Fruit fly (Drosophila melanogaster) whole organism, embryonic: ENCODE measurements around the gene mAChR-C.

ENCODE experiments used
- Bgb ChIP-seq: fragments of 200-800 bp; sonication (Bioruptor generic); IDR thresholded peaks from 2 replicates; pipeline ENCODE4 v1.3.6; 2022; ENCODE audit warnings: missing biosample characterization, missing genetic modification characterization; ENCODE audit not compliant: partially characterized antibody
- CG10147 ChIP-seq: fragments of 200-800 bp; sonication (Bioruptor generic); optimal IDR thresholded peaks from 2 replicates; lab custom pipeline; 2019; ENCODE audit warnings: missing biosample characterization, mild to moderate bottlenecking, missing genetic modification characterization, moderate library complexity
- CG10267 ChIP-seq: fragments of 200-800 bp; sonication (Bioruptor generic); optimal IDR thresholded peaks from 2 replicates; lab custom pipeline; 2018; ENCODE audit warnings: missing biosample characterization, mild to moderate bottlenecking, missing genetic modification characterization, moderate library complexity
- CG12299 ChIP-seq: fragments of 200-800 bp; sonication (Bioruptor generic); optimal IDR thresholded peaks from 2 replicates; lab custom pipeline; 2018; ENCODE audit warnings: missing biosample characterization, mild to moderate bottlenecking, missing genetic modification characterization
- CG1233 ChIP-seq: fragments of 200-800 bp; sonication (Bioruptor generic); optimal IDR thresholded peaks from 4 replicates; lab custom pipeline; 2018; ENCODE audit warnings: missing biosample characterization, mild to moderate bottlenecking, missing genetic modification characterization
- CG13123 ChIP-seq: fragments of 200-800 bp; sonication (Bioruptor generic); optimal IDR thresholded peaks from 2 replicates; lab custom pipeline; 2016; ENCODE audit warnings: missing biosample characterization, missing genetic modification characterization
- CG15073 ChIP-seq: fragments of 200-800 bp; sonication (Bioruptor generic); optimal IDR thresholded peaks from 2 replicates; lab custom pipeline; 2016; ENCODE audit warnings: missing biosample characterization, missing genetic modification characterization
- CG17328 ChIP-seq: fragments of 200-800 bp; sonication (Bioruptor generic); IDR thresholded peaks from 2 replicates; pipeline ENCODE4 v1.3.6; 2022; ENCODE audit warnings: missing biosample characterization, missing genetic modification characterization
- CG1792 ChIP-seq: fragments of 200-800 bp; sonication (Bioruptor generic); optimal IDR thresholded peaks from 2 replicates; lab custom pipeline; 2016; ENCODE audit warnings: missing biosample characterization, missing genetic modification characterization
- CG18764 ChIP-seq: fragments of 200-800 bp; sonication (Bioruptor generic); optimal IDR thresholded peaks from 3 replicates; lab custom pipeline; 2016; ENCODE audit warnings: missing biosample characterization, missing genetic modification characterization
- CG31441 ChIP-seq: fragments of 200-800 bp; sonication (Bioruptor generic); IDR thresholded peaks from 2 replicates; pipeline ENCODE4 v1.3.6; 2022; ENCODE audit warnings: missing biosample characterization, missing genetic modification characterization
- CG33213 ChIP-seq: fragments of 200-800 bp; sonication (Bioruptor generic); optimal IDR thresholded peaks from 3 replicates; lab custom pipeline; 2016; ENCODE audit warnings: missing biosample characterization, missing genetic modification characterization
- CG33557 ChIP-seq: fragments of 200-800 bp; sonication (Bioruptor generic); optimal IDR thresholded peaks from 2 replicates; lab custom pipeline; 2019; ENCODE audit warnings: missing biosample characterization, mild to moderate bottlenecking, missing genetic modification characterization, moderate library complexity
- CG3847 ChIP-seq: fragments of 200-800 bp; sonication (Bioruptor generic); IDR thresholded peaks from 2 replicates; pipeline ENCODE4 v1.3.6; 2022; ENCODE audit warnings: missing biosample characterization, missing genetic modification characterization
- CG6689 ChIP-seq: fragments of 200-800 bp; sonication (Bioruptor generic); IDR thresholded peaks from 2 replicates; pipeline ENCODE4 v1.3.6; 2022; ENCODE audit warnings: missing biosample characterization, missing genetic modification characterization
- CG6813 ChIP-seq: fragments of 200-800 bp; sonication (Bioruptor generic); optimal IDR thresholded peaks from 2 replicates; lab custom pipeline; 2017; ENCODE audit warnings: missing biosample characterization, missing genetic modification characterization, mild to moderate bottlenecking, moderate library complexity, missing genetic modification reagents
- CG7745 ChIP-seq: fragments of 200-800 bp; sonication (Bioruptor generic); optimal IDR thresholded peaks from 2 replicates; lab custom pipeline; 2018; ENCODE audit warnings: missing biosample characterization, mild to moderate bottlenecking, missing genetic modification characterization, moderate library complexity
- CG9727 ChIP-seq: fragments of 200-800 bp; sonication (Bioruptor generic); optimal IDR thresholded peaks from 3 replicates; lab custom pipeline; 2017; ENCODE audit warnings: missing biosample characterization, mild to moderate bottlenecking, missing genetic modification characterization
- CHES-1-like ChIP-seq: fragments of 200-800 bp; sonication (Bioruptor generic); optimal IDR thresholded peaks from 2 replicates; lab custom pipeline; 2016; ENCODE audit warnings: missing biosample characterization, missing genetic modification characterization
- CkIIα-i1 ChIP-seq: fragments of 200-800 bp; sonication (Bioruptor generic); IDR thresholded peaks from 2 replicates; pipeline ENCODE4 v1.3.6; 2022; ENCODE audit warnings: missing biosample characterization, missing genetic modification characterization
- Dip2 ChIP-seq: fragments of 200-800 bp; sonication (Bioruptor generic); IDR thresholded peaks from 2 replicates; pipeline ENCODE4 v1.3.6; 2022; ENCODE audit warnings: missing biosample characterization, missing genetic modification characterization
- ERR ChIP-seq: fragments of 200-800 bp; sonication (Bioruptor generic); optimal IDR thresholded peaks from 2 replicates; lab custom pipeline; 2016; ENCODE audit warnings: missing biosample characterization, missing genetic modification characterization
- Ets97D ChIP-seq: fragments of 200-800 bp; sonication (Bioruptor generic); optimal IDR thresholded peaks from 3 replicates; lab custom pipeline; 2016; ENCODE audit warnings: missing biosample characterization, missing genetic modification characterization
- Gug ChIP-seq: fragments of 200-800 bp; sonication (Bioruptor generic); IDR thresholded peaks from 4 replicates; pipeline ENCODE4 v1.3.6; 2022; ENCODE audit warnings: missing biosample characterization, missing genetic modification characterization
- HHEX ChIP-seq: fragments of 200-800 bp; sonication (Bioruptor generic); optimal IDR thresholded peaks from 3 replicates; lab custom pipeline; 2017; ENCODE audit warnings: missing biosample characterization, mild to moderate bottlenecking, missing genetic modification characterization, missing genetic modification reagents
- Hr3 ChIP-seq: fragments of 200-800 bp; sonication (Bioruptor generic); optimal IDR thresholded peaks from 3 replicates; lab custom pipeline; 2016; ENCODE audit warnings: missing biosample characterization, missing genetic modification characterization
- Hr78 ChIP-seq, 2 experiments: fragments of 200-800 bp in 1 of 2; fragments of >200 bp in 1 of 2; sonication (Bioruptor generic) in 1 of 2; optimal IDR thresholded peaks; 2 replicates each; lab custom pipeline; 2017 to 2019; ENCODE audit warnings: missing biosample characterization in 2 of 2, missing genetic modification characterization in 2 of 2, mild to moderate bottlenecking in 1 of 2, moderate library complexity in 1 of 2
- Jarid2 ChIP-seq: fragments of 200-800 bp; sonication (Bioruptor generic); optimal IDR thresholded peaks from 3 replicates; lab custom pipeline; 2017; ENCODE audit warnings: mild to moderate bottlenecking, missing biosample characterization, missing genetic modification reagents, missing genetic modification characterization
- MTF-1 ChIP-seq: fragments of 200-800 bp; sonication (Bioruptor generic); optimal IDR thresholded peaks from 2 replicates; lab custom pipeline; 2018; ENCODE audit warnings: missing biosample characterization, mild to moderate bottlenecking, missing genetic modification characterization, borderline replicate concordance
- Neu2 ChIP-seq: fragments of 200-800 bp; sonication (Bioruptor generic); optimal IDR thresholded peaks from 3 replicates; lab custom pipeline; 2016; ENCODE audit warnings: missing biosample characterization, missing genetic modification characterization, borderline replicate concordance
- Nf-YC ChIP-seq: fragments of 200-800 bp; optimal IDR thresholded peaks from 3 replicates; lab custom pipeline; 2019; ENCODE audit warnings: missing biosample characterization, mild to moderate bottlenecking, missing genetic modification characterization, moderate library complexity
- Side ChIP-seq: fragments of 200-800 bp; sonication (Bioruptor generic); optimal IDR thresholded peaks from 2 replicates; lab custom pipeline; 2016; ENCODE audit warnings: missing biosample characterization, missing genetic modification characterization
- Six4 ChIP-seq: fragments of 200-800 bp; sonication (Bioruptor generic); optimal IDR thresholded peaks from 2 replicates; lab custom pipeline; 2016; ENCODE audit warnings: missing biosample characterization, missing genetic modification characterization
- Sox102F ChIP-seq: fragments of 200-800 bp; sonication (Bioruptor generic); optimal IDR thresholded peaks from 2 replicates; lab custom pipeline; 2018; ENCODE audit warnings: missing biosample characterization, mild to moderate bottlenecking, missing genetic modification characterization, moderate library complexity
- Taf1 ChIP-seq: fragments of 200-800 bp; sonication (Bioruptor generic); IDR thresholded peaks from 2 replicates; pipeline ENCODE4 v1.3.6; 2022; ENCODE audit warnings: missing biosample characterization, missing genetic modification characterization
- Usf ChIP-seq: fragments of 200-800 bp; sonication (Bioruptor generic); optimal IDR thresholded peaks from 2 replicates; lab custom pipeline; 2017; ENCODE audit warnings: missing genotype, missing biosample characterization, missing genetic modification characterization
- Xrp1 ChIP-seq: fragments of 200-800 bp; sonication (Bioruptor generic); IDR thresholded peaks from 2 replicates; pipeline ENCODE4 v1.3.6; 2022; ENCODE audit warnings: missing biosample characterization, missing genetic modification characterization
- YL-1 ChIP-seq: fragments of 200-800 bp; sonication (Bioruptor generic); optimal IDR thresholded peaks from 3 replicates; lab custom pipeline; 2017; ENCODE audit warnings: missing biosample characterization, mild to moderate bottlenecking, missing genetic modification characterization
- cg ChIP-seq: fragments of 200-800 bp; sonication (Bioruptor generic); optimal IDR thresholded peaks from 3 replicates; lab custom pipeline; 2019; ENCODE audit warnings: missing biosample characterization, mild to moderate bottlenecking, missing genetic modification characterization, moderate library complexity
- crc ChIP-seq: fragments of 200-800 bp; sonication (Bioruptor generic); optimal IDR thresholded peaks from 2 replicates; lab custom pipeline; 2016; ENCODE audit warnings: missing biosample characterization, missing genetic modification characterization
- dmrt99B ChIP-seq: fragments of 200-800 bp; sonication (Bioruptor generic); optimal IDR thresholded peaks from 2 replicates; lab custom pipeline; 2018; ENCODE audit warnings: missing biosample characterization, mild to moderate bottlenecking, missing genetic modification characterization, moderate library complexity
- fd102C ChIP-seq: fragments of 200-800 bp; sonication (Bioruptor generic); optimal IDR thresholded peaks from 2 replicates; lab custom pipeline; 2018; ENCODE audit warnings: missing biosample characterization, mild to moderate bottlenecking, missing genetic modification characterization, moderate library complexity
- gro ChIP-seq: fragments of 200-800 bp; sonication (Bioruptor generic); optimal IDR thresholded peaks from 2 replicates; lab custom pipeline; 2016; ENCODE audit warnings: missing biosample characterization, missing genetic modification characterization
- jing ChIP-seq: fragments of 200-800 bp; sonication (Bioruptor generic); optimal IDR thresholded peaks from 2 replicates; lab custom pipeline; 2018; ENCODE audit warnings: missing biosample characterization, mild to moderate bottlenecking, missing genetic modification characterization
- onecut ChIP-seq: fragments of 200-800 bp; sonication (Bioruptor generic); IDR thresholded peaks from 2 replicates; pipeline ENCODE4 v1.3.6; 2022; ENCODE audit warnings: missing biosample characterization, missing genetic modification characterization
- pfk ChIP-seq: fragments of 200-800 bp; sonication (Bioruptor generic); optimal IDR thresholded peaks from 2 replicates; lab custom pipeline; 2018; ENCODE audit warnings: missing biosample characterization, mild to moderate bottlenecking, missing genetic modification characterization, moderate library complexity
- slbo ChIP-seq: fragments of 200-800 bp; sonication (Bioruptor generic); IDR thresholded peaks from 2 replicates; pipeline ENCODE4 v1.3.6; 2022; ENCODE audit warnings: missing biosample characterization, missing genetic modification characterization
- so ChIP-seq: fragments of 200-800 bp; sonication (Bioruptor generic); IDR thresholded peaks from 3 replicates; pipeline ENCODE4 v1.3.6; 2022; ENCODE audit warnings: missing biosample characterization, missing genetic modification characterization
- sob ChIP-seq: fragments of 200-800 bp; sonication (Bioruptor generic); IDR thresholded peaks from 2 replicates; pipeline ENCODE4 v1.3.6; 2022; ENCODE audit warnings: missing biosample characterization, missing genetic modification characterization
- z ChIP-seq: fragments of 200-800 bp; sonication (Bioruptor generic); IDR thresholded peaks from 3 replicates; pipeline ENCODE4 v1.3.6; 2022; ENCODE audit warnings: missing biosample characterization, missing genetic modification characterization

mAChR-C gene

dm6 chrX:6843841-6844440, 11.5 kb upstream of the mAChR-C start, which contains the start of the genes CG14435 and Tmf (continued):
- peak; percentile 78 for TF ChIP-seq CG33557
- no peak for TF ChIP-seq CG15073 (GFP tag; lab: Kevin White, UChicago)
- TF ChIP-seq CG3847: peak; percentile 85
- peak; percentile 5 for TF ChIP-seq gro
- TF ChIP-seq Gug (GFP tag; lab: Robert Waterston, UW): peak; percentile 90
- peak; percentile 15 for TF ChIP-seq CG1792 (GFP tag; lab: Kevin White, UChicago)
- no peak for TF ChIP-seq CkIIα-i1 (GFP tag; lab: Robert Waterston, UW)
- peak; percentile 26 for TF ChIP-seq CHES-1-like
- TF ChIP-seq so (GFP tag; lab: Robert Waterston, UW): peak; percentile 57; the same call in 2 of the 3 replicates
- peak; percentile 48 for TF ChIP-seq Six4 (GFP tag; lab: Kevin White, UChicago)
- peak; percentile 9 for TF ChIP-seq Sox102F
- peak; percentile 91 for TF ChIP-seq Hr3 (GFP tag; lab: Kevin White, UChicago)
- peak; percentile 57 for TF ChIP-seq HHEX (GFP tag; lab: Kevin White, UChicago)
- TF ChIP-seq CG10147 (GFP tag; lab: Kevin White, UChicago): peak; percentile 77
- TF ChIP-seq sob: peak; percentile 88
- TF ChIP-seq jing: peak; percentile 44
- TF ChIP-seq crc (GFP tag; lab: Kevin White, UChicago): no peak
- peak; percentile 68 for TF ChIP-seq onecut (GFP tag; lab: Robert Waterston, UW)
- TF ChIP-seq CG31441 (GFP tag; lab: Robert Waterston, UW): peak; percentile 85
- peak; percentile 62 for TF ChIP-seq CG12299 (tag; lab: Kevin White, UChicago)
- TF ChIP-seq CG1233: peak; percentile 82
- TF ChIP-seq Usf (GFP tag; lab: Kevin White, UChicago): peak; percentile 81
- TF ChIP-seq Taf1 (GFP tag; lab: Robert Waterston, UW): peak; percentile 73
- TF ChIP-seq fd102C (GFP tag; lab: Kevin White, UChicago): peak; percentile 8
- 0 out of 2 replicates have a peak, but pooled peaks have one; percentile 27 for TF ChIP-seq Dip2 (GFP tag; lab: Robert Waterston, UW)
- peak; percentile 88 for TF ChIP-seq CG9727 (GFP tag; lab: Kevin White, UChicago)
- TF ChIP-seq Nf-YC: peak; percentile 81
- peak; percentile 56 for TF ChIP-seq CG18764 (GFP tag; lab: Kevin White, UChicago)
- TF ChIP-seq CG6689 (GFP tag; lab: Robert Waterston, UW): peak; percentile 88
- peak; percentile 37 for TF ChIP-seq Ets97D (GFP tag; lab: Kevin White, UChicago)
- TF ChIP-seq Neu2 (GFP tag; lab: Kevin White, UChicago): no peak
- peak; percentile 88 for TF ChIP-seq Xrp1
- peak; percentile 21; the same call in 1 of the 2 replicates for TF ChIP-seq Bgb (GFP tag; lab: Robert Waterston, UW)
- peak; percentile 49 for TF ChIP-seq Jarid2 (GFP tag; lab: Kevin White, UChicago)
- peak; percentile 1 for TF ChIP-seq Side
- no peak for TF ChIP-seq ERR (GFP tag; lab: Kevin White, UChicago)
- TF ChIP-seq CG7745: no peak
- peak; percentile 32 for TF ChIP-seq MTF-1 (GFP tag; lab: Kevin White, UChicago)
- no peak for TF ChIP-seq CG6813 (GFP tag; lab: Kevin White, UChicago)
- peak; percentile 60 for TF ChIP-seq YL-1 (GFP tag; lab: Kevin White, UChicago)
- no peak for TF ChIP-seq pfk
- peak; percentile 75 for TF ChIP-seq CG10267
- TF ChIP-seq Hr78 (GFP tag; optimal IDR thresholded peaks at IDR 0.05; lab: Kevin White, UChicago): peak in 1 of 2 experiments; percentile 46
- no peak for TF ChIP-seq CG33213
- TF ChIP-seq CG13123 (GFP tag; lab: Kevin White, UChicago): peak; percentile 62
- peak; percentile 81 for TF ChIP-seq CG17328 (GFP tag; lab: Robert Waterston, UW)
- peak; percentile 80 for TF ChIP-seq dmrt99B
- no peak for TF ChIP-seq cg (GFP tag; lab: Kevin White, UChicago)
- no peak for TF ChIP-seq z (GFP tag; lab: Robert Waterston, UW)
- peak; percentile 95 for TF ChIP-seq slbo
